Fruit fly (Drosophila melanogaster) whole organism, pupa: Measurements from ENCODE around the gene CG15912.

ENCODE experiments used
- CG10348 ChIP-seq: fragments of 200-800 bp; sonication (Bioruptor generic); IDR thresholded peaks from 2 replicates; pipeline ENCODE4 v1.3.6; 2022; ENCODE audit warnings: missing biosample characterization, missing genetic modification characterization
- CG12605 ChIP-seq: fragments of 200-800 bp; sonication (Bioruptor generic); IDR thresholded peaks from 2 replicates; pipeline ENCODE4 v1.3.6; 2022; ENCODE audit warnings: missing biosample characterization, missing genetic modification characterization
- CG13204 ChIP-seq: fragments of 200-800 bp; sonication (Bioruptor generic); optimal IDR thresholded peaks from 2 replicates; lab custom pipeline; 2018; ENCODE audit warnings: missing biosample characterization, mild to moderate bottlenecking, missing genetic modification characterization, moderate library complexity
- CG14655 ChIP-seq: fragments of 200-800 bp; sonication (Bioruptor generic); optimal IDR thresholded peaks from 3 replicates; lab custom pipeline; 2017; ENCODE audit warnings: mild to moderate bottlenecking, missing biosample characterization, missing genetic modification reagents, missing genetic modification characterization
- CG15710 ChIP-seq: fragments of 200-800 bp; sonication (Bioruptor generic); optimal IDR thresholded peaks from 2 replicates; lab custom pipeline; 2018; ENCODE audit warnings: missing biosample characterization, mild to moderate bottlenecking, missing genetic modification characterization, moderate library complexity
- CG17806 ChIP-seq: fragments of 200-800 bp; sonication (Bioruptor generic); optimal IDR thresholded peaks from 2 replicates; lab custom pipeline; 2018; ENCODE audit warnings: missing biosample characterization, mild to moderate bottlenecking, missing genetic modification characterization, moderate library complexity
- CG32121 ChIP-seq: fragments of 200-800 bp; sonication (Bioruptor generic); IDR thresholded peaks from 2 replicates; pipeline ENCODE4 v1.3.6; 2022; ENCODE audit warnings: missing biosample characterization, missing genetic modification characterization
- CG34367 ChIP-seq: fragments of 200-800 bp; sonication (Bioruptor generic); optimal IDR thresholded peaks from 2 replicates; lab custom pipeline; 2018; ENCODE audit warnings: missing biosample characterization, mild to moderate bottlenecking, missing genetic modification characterization
- CG4496 ChIP-seq: fragments of 200-800 bp; sonication (Bioruptor generic); IDR thresholded peaks from 3 replicates; pipeline ENCODE4 v1.3.6; 2022; ENCODE audit warnings: missing biosample characterization, missing genetic modification characterization
- CG8159 ChIP-seq: fragments of 200-800 bp; sonication (Bioruptor generic); optimal IDR thresholded peaks from 3 replicates; lab custom pipeline; 2018; ENCODE audit warnings: missing biosample characterization, mild to moderate bottlenecking, missing genetic modification characterization, moderate library complexity
- CG8301 ChIP-seq: fragments of 200-800 bp; sonication (Bioruptor generic); optimal IDR thresholded peaks from 2 replicates; lab custom pipeline; 2018; ENCODE audit warnings: missing biosample characterization, mild to moderate bottlenecking, missing genetic modification characterization
- CG9948 ChIP-seq: fragments of 200-800 bp; sonication (Bioruptor generic); optimal IDR thresholded peaks from 2 replicates; lab custom pipeline; 2018; ENCODE audit warnings: missing biosample characterization, mild to moderate bottlenecking, missing genetic modification characterization, moderate library complexity
- D1 ChIP-seq: fragments of 200-800 bp; sonication (Bioruptor generic); optimal IDR thresholded peaks from 2 replicates; lab custom pipeline; 2018; ENCODE audit warnings: missing biosample characterization, mild to moderate bottlenecking, missing genetic modification characterization, moderate library complexity
- EcR ChIP-seq: fragments of 200-800 bp; sonication (Bioruptor generic); optimal IDR thresholded peaks from 3 replicates; lab custom pipeline; 2019; ENCODE audit warnings: missing biosample characterization, missing genetic modification characterization, mild to moderate bottlenecking, moderate library complexity, missing genetic modification reagents
- Ets98B ChIP-seq: fragments of 200-800 bp; sonication (Bioruptor generic); IDR thresholded peaks from 2 replicates; pipeline ENCODE4 v1.3.6; 2022; ENCODE audit warnings: missing biosample characterization, missing genetic modification characterization
- Pif1A ChIP-seq: fragments of 200-800 bp; sonication (Bioruptor generic); optimal IDR thresholded peaks from 3 replicates; lab custom pipeline; 2016; ENCODE audit warnings: missing biosample characterization, missing genetic modification characterization
- Pif1B ChIP-seq: fragments of 200-800 bp; sonication (Bioruptor generic); optimal IDR thresholded peaks from 3 replicates; lab custom pipeline; 2016; ENCODE audit warnings: missing biosample characterization, missing genetic modification characterization
- Snoo ChIP-seq: fragments of 200-800 bp; sonication (Bioruptor generic); optimal IDR thresholded peaks from 3 replicates; lab custom pipeline; 2017; ENCODE audit warnings: missing biosample characterization, mild to moderate bottlenecking, missing genetic modification characterization, inconsistent platforms
- fd96Ca ChIP-seq: fragments of 200-800 bp; sonication (Bioruptor generic); IDR thresholded peaks from 3 replicates; pipeline ENCODE4 v1.3.6; 2022; ENCODE audit warnings: missing biosample characterization, missing genetic modification characterization
- gl ChIP-seq: fragments of 200-800 bp; sonication (Bioruptor generic); optimal IDR thresholded peaks from 2 replicates; lab custom pipeline; 2018; ENCODE audit warnings: missing biosample characterization, mild to moderate bottlenecking, missing genetic modification characterization
- rn ChIP-seq: fragments of 200-800 bp; sonication (Bioruptor generic); IDR thresholded peaks from 2 replicates; pipeline ENCODE4 v1.3.6; 2022; ENCODE audit warnings: missing biosample characterization, missing genetic modification characterization

The CG15912 gene

DNA sequence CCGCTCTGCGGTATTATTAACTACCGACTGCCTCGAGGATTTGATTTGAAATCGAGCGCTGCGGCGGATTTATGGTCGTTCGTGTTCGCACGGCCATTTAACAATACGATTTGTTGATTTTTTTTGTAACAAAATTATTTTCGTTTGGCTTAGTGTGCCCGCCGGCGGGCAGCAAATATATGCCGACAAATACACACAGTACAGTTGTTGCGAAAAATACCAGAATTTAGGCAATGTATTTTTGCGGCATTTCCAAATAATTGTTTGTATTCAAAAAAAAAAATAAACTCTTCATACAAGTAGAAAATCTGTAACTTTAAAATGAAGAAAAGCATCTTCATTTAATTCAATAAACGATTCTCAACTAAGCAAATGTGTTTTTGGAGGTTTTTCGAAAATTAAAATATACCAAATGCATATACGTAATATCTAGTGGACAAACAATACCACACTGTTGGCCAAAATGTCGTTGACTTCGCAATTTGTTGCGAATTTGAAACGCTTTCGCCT, at the start of gene CG15912, which contains the start of gene Usf:
Gene CG15912, plus strand, starts transcription at position 460 of the 510 bp plus-strand sequence.
Gene Usf, minus strand, starts transcription at position 184 of the 510 bp plus-strand sequence.
- TF ChIP-seq EcR (GFP tag; lab: Kevin White, UChicago) (peak; percentile 57), Pif1A (GFP tag; lab: Kevin White, UChicago) (no peak)

DNA sequence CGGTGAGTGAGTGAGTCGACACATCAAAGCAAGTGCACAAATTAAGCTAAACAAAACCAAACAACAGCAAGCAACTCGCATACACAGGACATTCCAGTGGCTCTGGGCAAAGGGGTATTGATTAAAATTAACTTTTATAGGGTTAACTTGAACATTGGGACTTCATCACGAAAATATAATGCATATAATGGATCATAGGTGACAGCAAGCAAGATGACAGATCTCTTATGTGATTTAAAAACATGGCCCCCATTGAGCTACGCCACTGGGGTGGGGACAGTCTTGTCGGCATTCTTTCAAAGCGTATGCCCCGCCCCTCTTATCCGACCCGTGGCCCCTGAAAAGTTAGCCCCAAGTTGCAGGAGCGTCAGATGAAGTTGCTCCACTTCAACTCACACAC, 45.3 kb upstream of the CG15912 start:
- TF ChIP-seq EcR (GFP tag; lab: Kevin White, UChicago) (no peak), CG12605 (0 out of 2 replicates have a peak, but pooled peaks have one; percentile 13), Snoo (no peak), CG8301 (tag; lab: Kevin White, UChicago) (peak; percentile 20), CG8159 (peak; percentile 51), Ets98B (GFP tag; lab: Robert Waterston, UW) (no peak), CG34367 (peak; percentile 27), Pif1B (GFP tag; lab: Kevin White, UChicago) (peak; percentile 27), rn (GFP tag; lab: Robert Waterston, UW) (no peak), CG9948 (tag; lab: Kevin White, UChicago) (peak; percentile 40), fd96Ca (GFP tag; lab: Robert Waterston, UW) (0 out of 3 replicates have a peak, but pooled peaks have one; percentile 13), Pif1A (GFP tag; lab: Kevin White, UChicago) (peak; percentile 20), CG4496 (GFP tag; lab: Robert Waterston, UW) (no peak), CG13204 (no peak), CG14655 (peak; percentile 44), D1 (no peak), CG32121 (GFP tag; lab: Robert Waterston, UW) (no peak), CG17806 (tag; lab: Kevin White, UChicago) (peak; percentile 34), CG15710 (peak; percentile 39), gl (tag; lab: Kevin White, UChicago) (no peak), CG10348 (no peak)
- TF ChIP-seq, all 21 proteins: peak for 11

DNA sequence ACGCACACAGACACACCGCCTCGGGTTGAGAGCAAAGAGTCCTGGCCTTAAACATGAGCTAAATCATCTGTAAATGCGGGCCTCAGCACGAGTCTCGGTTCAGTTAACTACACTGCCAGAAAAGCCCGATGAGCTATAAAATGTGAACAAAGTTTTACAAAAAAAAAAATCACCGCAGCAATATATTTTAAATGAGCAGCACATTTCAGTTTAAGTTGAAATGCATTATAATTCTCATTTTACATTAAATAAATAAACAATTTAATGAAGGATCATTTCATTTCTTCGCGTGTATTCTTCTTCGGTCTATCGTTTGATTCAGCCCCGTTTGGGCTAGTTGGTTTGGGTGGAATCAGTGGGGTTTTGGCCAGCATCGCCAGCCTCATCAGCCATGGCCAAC, 43.6 kb upstream of the CG15912 start:
- TF ChIP-seq Pif1B (GFP tag; lab: Kevin White, UChicago) (no peak), rn (GFP tag; lab: Robert Waterston, UW) (no peak), CG8301 (tag; lab: Kevin White, UChicago) (no peak), fd96Ca (GFP tag; lab: Robert Waterston, UW) (no peak), CG8159 (no peak), CG14655 (no peak), Snoo (no peak), Ets98B (GFP tag; lab: Robert Waterston, UW) (no peak), CG13204 (no peak), D1 (no peak), CG15710 (no peak), CG10348 (no peak), gl (tag; lab: Kevin White, UChicago) (no peak), CG4496 (GFP tag; lab: Robert Waterston, UW) (no peak), CG17806 (tag; lab: Kevin White, UChicago) (no peak), Pif1A (GFP tag; lab: Kevin White, UChicago) (no peak), CG34367 (no peak)

DNA sequence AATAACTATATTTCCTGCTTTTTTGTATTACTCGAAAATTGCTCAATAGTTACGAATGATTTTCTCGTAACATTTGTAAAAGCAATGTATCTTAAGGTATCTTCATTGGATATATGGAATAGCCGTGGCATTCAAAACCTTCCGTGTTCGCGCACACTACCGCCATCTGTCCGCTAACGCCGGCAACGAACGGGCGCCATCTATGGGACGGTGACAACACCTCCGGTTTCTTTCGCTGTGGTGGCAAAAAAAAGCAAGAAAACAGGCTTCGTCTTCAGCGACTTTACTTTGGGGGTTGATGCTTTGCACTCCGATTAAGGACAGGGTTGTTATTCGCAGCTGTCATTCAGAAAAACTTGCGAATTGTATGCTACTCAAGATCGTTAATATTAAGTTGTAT, 41.7 kb upstream of the CG15912 start:
- TF ChIP-seq Pif1A (GFP tag; lab: Kevin White, UChicago) = peak; percentile 6
- no peak for TF ChIP-seq CG17806 (tag; lab: Kevin White, UChicago)
- TF ChIP-seq gl (tag; lab: Kevin White, UChicago) = no peak
- peak; percentile 50 for TF ChIP-seq Snoo
- TF ChIP-seq CG32121 (GFP tag; lab: Robert Waterston, UW) = no peak
- no peak; the same call in 2 of the 3 replicates for TF ChIP-seq fd96Ca (GFP tag; lab: Robert Waterston, UW)
- TF ChIP-seq CG12605 = no peak
- TF ChIP-seq EcR (GFP tag; lab: Kevin White, UChicago) = no peak
- TF ChIP-seq CG14655 = peak; percentile 34
- TF ChIP-seq CG8301 (tag; lab: Kevin White, UChicago) = no peak
- TF ChIP-seq rn (GFP tag; lab: Robert Waterston, UW) = no peak
- no peak for TF ChIP-seq Ets98B (GFP tag; lab: Robert Waterston, UW)
- TF ChIP-seq CG4496 (GFP tag; lab: Robert Waterston, UW) = peak; percentile 75
- TF ChIP-seq CG34367 = peak; percentile 16
- TF ChIP-seq CG8159 = no peak
- peak; percentile 10 for TF ChIP-seq CG13204
- TF ChIP-seq Pif1B (GFP tag; lab: Kevin White, UChicago) = peak; percentile 3
- TF ChIP-seq CG10348 = no peak
- TF ChIP-seq D1 = no peak
- TF ChIP-seq CG15710 = no peak
- no peak for TF ChIP-seq CG9948 (tag; lab: Kevin White, UChicago)

DNA sequence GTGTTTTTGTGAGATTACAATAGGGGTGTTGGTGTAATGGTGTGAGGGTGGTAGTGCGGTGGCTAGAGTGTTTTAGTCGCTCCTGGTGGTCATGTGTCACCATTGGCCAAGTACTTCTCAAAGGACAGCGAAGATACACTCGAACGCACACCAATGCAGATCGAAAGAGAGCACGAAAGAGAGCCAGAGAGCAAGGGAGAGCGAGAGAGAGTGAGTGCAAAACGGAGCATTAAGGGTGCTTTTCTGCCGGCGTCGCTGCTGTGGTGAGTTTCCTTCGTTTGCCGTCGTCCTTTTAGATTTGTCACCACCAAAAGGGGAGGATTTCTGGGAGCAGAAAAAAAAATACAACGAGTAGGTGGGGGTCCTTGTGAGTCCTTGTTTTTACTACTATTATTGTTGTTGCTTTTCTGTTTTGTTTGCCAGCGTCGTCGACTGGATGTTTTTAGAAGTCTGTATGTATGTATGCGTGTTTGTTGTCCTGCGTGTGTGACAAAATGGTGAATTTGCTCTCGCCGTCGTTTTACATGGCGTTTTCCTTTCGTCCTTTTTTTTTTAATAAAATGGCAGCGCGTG, 40.7 kb upstream of the CG15912 start:
- no peak for TF ChIP-seq Snoo
- TF ChIP-seq CG17806 (tag; lab: Kevin White, UChicago) = no peak
- TF ChIP-seq CG15710 = no peak
- TF ChIP-seq CG14655 = no peak
- no peak for TF ChIP-seq gl (tag; lab: Kevin White, UChicago)
- no peak for TF ChIP-seq CG8301 (tag; lab: Kevin White, UChicago)

DNA sequence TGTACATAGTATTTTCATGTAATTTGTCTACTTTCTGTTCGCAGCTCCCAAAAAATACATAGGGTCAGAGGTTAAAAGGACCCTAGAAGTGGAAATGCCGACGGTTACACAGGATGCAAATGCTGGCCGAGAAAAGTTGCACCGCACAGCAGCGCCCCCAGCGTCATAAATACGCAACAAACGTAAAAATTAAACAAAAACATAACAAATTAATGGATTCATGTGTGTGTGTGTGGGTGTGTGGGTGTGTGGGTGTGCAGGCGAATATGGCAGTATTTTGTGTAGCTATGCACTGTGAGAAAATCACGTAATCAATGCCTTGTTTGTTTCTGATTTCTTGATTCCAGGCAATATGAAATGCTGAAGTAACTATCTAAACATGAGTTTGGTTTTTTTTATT, 37.3 kb upstream of the CG15912 start:
- TF ChIP-seq CG15710 = no peak
- no peak for TF ChIP-seq CG8159
- TF ChIP-seq CG32121 (GFP tag; lab: Robert Waterston, UW) = no peak
- TF ChIP-seq CG34367 = no peak
- no peak for TF ChIP-seq CG14655
- TF ChIP-seq rn (GFP tag; lab: Robert Waterston, UW) = no peak
- TF ChIP-seq CG4496 (GFP tag; lab: Robert Waterston, UW) = no peak
- no peak for TF ChIP-seq Ets98B (GFP tag; lab: Robert Waterston, UW)
- TF ChIP-seq Pif1B (GFP tag; lab: Kevin White, UChicago) = no peak
- TF ChIP-seq CG17806 (tag; lab: Kevin White, UChicago) = no peak
- no peak for TF ChIP-seq EcR (GFP tag; lab: Kevin White, UChicago)
- no peak for TF ChIP-seq fd96Ca (GFP tag; lab: Robert Waterston, UW)
- no peak for TF ChIP-seq Pif1A (GFP tag; lab: Kevin White, UChicago)
- no peak for TF ChIP-seq gl (tag; lab: Kevin White, UChicago)
- no peak for TF ChIP-seq CG8301 (tag; lab: Kevin White, UChicago)
- TF ChIP-seq CG9948 (tag; lab: Kevin White, UChicago) = no peak
